Fruit fly (Drosophila melanogaster) whole organism, embryonic: Measurements from ENCODE around the gene OtopLc.
A peak's percentile ranks its signal among the peaks of the same experiment; 100 is the strongest.

ENCODE experiments used
- ATbp ChIP-seq: fragments of 200-800 bp; sonication (Bioruptor generic); optimal IDR thresholded peaks from 2 replicates; lab custom pipeline; 2017; ENCODE audit warnings: missing biosample characterization, mild to moderate bottlenecking, missing genetic modification characterization, missing genetic modification reagents
- Blimp-1 ChIP-seq: fragments of 200-800 bp; sonication (Bioruptor generic); optimal IDR thresholded peaks from 3 replicates; lab custom pipeline; 2018; ENCODE audit warnings: missing biosample characterization, missing genetic modification characterization, mild to moderate bottlenecking, moderate library complexity, missing genetic modification reagents
- Bteb2 ChIP-seq: fragments of 200-800 bp; sonication (Bioruptor generic); optimal IDR thresholded peaks from 2 replicates; lab custom pipeline; 2016; ENCODE audit warnings: missing biosample characterization, missing genetic modification characterization
- CG11504 ChIP-seq: fragments of 200-800 bp; sonication (Bioruptor generic); optimal IDR thresholded peaks from 3 replicates; lab custom pipeline; 2019; ENCODE audit warnings: missing biosample characterization, mild to moderate bottlenecking, missing genetic modification characterization, moderate library complexity
- CG12155 ChIP-seq: fragments of 200-800 bp; sonication (Bioruptor generic); optimal IDR thresholded peaks from 3 replicates; lab custom pipeline; 2016; ENCODE audit warnings: missing biosample characterization, missing genetic modification characterization
- CG12659 ChIP-seq: fragments of 200-800 bp; sonication (Bioruptor generic); optimal IDR thresholded peaks from 3 replicates; lab custom pipeline; 2017; ENCODE audit warnings: mild to moderate bottlenecking, missing biosample characterization, missing genetic modification reagents, missing genetic modification characterization
- CG13894 ChIP-seq: fragments of 200-800 bp; sonication (Bioruptor generic); optimal IDR thresholded peaks from 3 replicates; lab custom pipeline; 2018; ENCODE audit warnings: missing biosample characterization, mild to moderate bottlenecking, missing genetic modification characterization, moderate library complexity
- CG14441 ChIP-seq: fragments of 200-800 bp; sonication (Bioruptor generic); IDR thresholded peaks from 2 replicates; pipeline ENCODE4 v1.3.6; 2022; ENCODE audit warnings: missing biosample characterization, missing genetic modification characterization
- CG15269 ChIP-seq: fragments of 200-800 bp; sonication (Bioruptor generic); optimal IDR thresholded peaks from 2 replicates; lab custom pipeline; 2018; ENCODE audit warnings: missing biosample characterization, mild to moderate bottlenecking, missing genetic modification characterization, moderate library complexity
- CG17328 ChIP-seq: fragments of 200-800 bp; sonication (Bioruptor generic); IDR thresholded peaks from 2 replicates; pipeline ENCODE4 v1.3.6; 2022; ENCODE audit warnings: missing biosample characterization, missing genetic modification characterization
- CG17912 ChIP-seq: fragments of 200-800 bp; sonication (Bioruptor generic); optimal IDR thresholded peaks from 2 replicates; lab custom pipeline; 2018; ENCODE audit warnings: missing biosample characterization, mild to moderate bottlenecking, missing genetic modification characterization
- CG2875 ChIP-seq: fragments of 200-800 bp; sonication (Bioruptor generic); optimal IDR thresholded peaks from 2 replicates; lab custom pipeline; 2017; ENCODE audit warnings: missing biosample characterization, mild to moderate bottlenecking, missing genetic modification characterization, missing genetic modification reagents
- CG3065 ChIP-seq: fragments of 200-800 bp; sonication (Bioruptor generic); optimal IDR thresholded peaks from 2 replicates; lab custom pipeline; 2016; ENCODE audit warnings: missing biosample characterization, missing genetic modification characterization
- CG3163 ChIP-seq: fragments of 200-800 bp; sonication (Bioruptor generic); optimal IDR thresholded peaks from 3 replicates; lab custom pipeline; 2016; ENCODE audit warnings: missing biosample characterization, missing genetic modification characterization
- CG32532 ChIP-seq: fragments of 200-800 bp; sonication (Bioruptor generic); IDR thresholded peaks from 2 replicates; pipeline ENCODE4 v1.3.6; 2022; ENCODE audit warnings: missing biosample characterization, missing genetic modification characterization
- CG6689 ChIP-seq: fragments of 200-800 bp; sonication (Bioruptor generic); IDR thresholded peaks from 2 replicates; pipeline ENCODE4 v1.3.6; 2022; ENCODE audit warnings: missing biosample characterization, missing genetic modification characterization
- CG7556 ChIP-seq: fragments of 200-800 bp; sonication (Bioruptor generic); optimal IDR thresholded peaks from 2 replicates; lab custom pipeline; 2017; ENCODE audit warnings: missing biosample characterization, mild to moderate bottlenecking, missing genetic modification characterization
- CG7745 ChIP-seq: fragments of 200-800 bp; sonication (Bioruptor generic); optimal IDR thresholded peaks from 2 replicates; lab custom pipeline; 2018; ENCODE audit warnings: missing biosample characterization, mild to moderate bottlenecking, missing genetic modification characterization, moderate library complexity
- CG9215 ChIP-seq: fragments of 200-800 bp; sonication (Bioruptor generic); IDR thresholded peaks from 2 replicates; pipeline ENCODE4 v1.3.6; 2022; ENCODE audit warnings: missing biosample characterization, missing genetic modification characterization
- Camta ChIP-seq: fragments of 200-800 bp; sonication (Bioruptor generic); optimal IDR thresholded peaks from 2 replicates; lab custom pipeline; 2016; ENCODE audit warnings: missing biosample characterization, missing genetic modification characterization
- Deaf1 ChIP-seq: fragments of 200-800 bp; optimal IDR thresholded peaks from 3 replicates; lab custom pipeline; 2019; ENCODE audit warnings: missing biosample characterization, mild to moderate bottlenecking, missing genetic modification characterization, moderate library complexity
- Dll ChIP-seq: fragments of 200-800 bp; sonication (Bioruptor generic); IDR thresholded peaks from 4 replicates; pipeline ENCODE4 v1.3.6; 2022; ENCODE audit warnings: missing biosample characterization, missing genetic modification characterization; ENCODE audit not compliant: partially characterized antibody
- Doc2 ChIP-seq: fragments of 200-800 bp; sonication (Bioruptor generic); IDR thresholded peaks from 2 replicates; pipeline ENCODE4 v1.3.6; 2022; ENCODE audit warnings: missing biosample characterization, missing genetic modification characterization
- E2f1 ChIP-seq: fragments of 200-800 bp; sonication (Bioruptor generic); IDR thresholded peaks from 2 replicates; pipeline ENCODE4 v1.3.6; 2022; ENCODE audit warnings: missing biosample characterization, missing genetic modification characterization
- Kr ChIP-seq: fragments of 200-800 bp; sonication (Bioruptor generic); optimal IDR thresholded peaks from 2 replicates; lab custom pipeline; 2017; ENCODE audit warnings: missing biosample characterization, mild to moderate bottlenecking, missing genetic modification characterization
- Lpt ChIP-seq: fragments of >200 bp; optimal IDR thresholded peaks from 2 replicates; lab custom pipeline; 2018; ENCODE audit warnings: missing biosample characterization, missing genetic modification characterization
- Mad ChIP-seq: fragments of 200-800 bp; sonication (Bioruptor generic); optimal IDR thresholded peaks from 2 replicates; lab custom pipeline; 2016; ENCODE audit warnings: missing biosample characterization, missing genetic modification characterization
- Med ChIP-seq: fragments of 200-800 bp; sonication (Bioruptor generic); peaks from one replicate; lab custom pipeline; 2016; ENCODE audit warnings: missing biosample characterization, missing genetic modification characterization, mild to moderate bottlenecking, inconsistent platforms, moderate library complexity
- NK7.1 ChIP-seq: fragments of 200-800 bp; sonication (Bioruptor generic); optimal IDR thresholded peaks from 3 replicates; lab custom pipeline; 2016; ENCODE audit warnings: missing biosample characterization, missing genetic modification characterization
- Oli ChIP-seq: fragments of 200-800 bp; sonication (Bioruptor generic); optimal IDR thresholded peaks from 2 replicates; lab custom pipeline; 2018; ENCODE audit warnings: missing biosample characterization, mild to moderate bottlenecking, missing genetic modification characterization, moderate library complexity
- Side ChIP-seq: fragments of 200-800 bp; sonication (Bioruptor generic); optimal IDR thresholded peaks from 2 replicates; lab custom pipeline; 2016; ENCODE audit warnings: missing biosample characterization, missing genetic modification characterization
- Sin3A ChIP-seq: fragments of >200 bp; optimal IDR thresholded peaks from 2 replicates; lab custom pipeline; 2018
- TFAM ChIP-seq: fragments of 200-800 bp; sonication (Bioruptor generic); optimal IDR thresholded peaks from 2 replicates; lab custom pipeline; 2017; ENCODE audit warnings: missing biosample characterization, missing genetic modification characterization, inconsistent platforms
- ac ChIP-seq: fragments of 200-800 bp; sonication (Bioruptor generic); optimal IDR thresholded peaks from 3 replicates; lab custom pipeline; 2017; ENCODE audit warnings: missing biosample characterization, mild to moderate bottlenecking, missing genetic modification characterization
- ato ChIP-seq: fragments of 200-800 bp; sonication (Bioruptor generic); IDR thresholded peaks from 2 replicates; pipeline ENCODE4 v1.3.6; 2022; ENCODE audit warnings: missing biosample characterization, missing genetic modification characterization; ENCODE audit not compliant: partially characterized antibody
- bowl ChIP-seq: fragments of 200-800 bp; sonication (Bioruptor generic); IDR thresholded peaks from 2 replicates; pipeline ENCODE4 v1.3.6; 2022; ENCODE audit warnings: missing biosample characterization, missing genetic modification characterization
- caup ChIP-seq: fragments of 200-800 bp; sonication (Bioruptor generic); optimal IDR thresholded peaks from 3 replicates; lab custom pipeline; 2017; ENCODE audit warnings: missing biosample characterization, mild to moderate bottlenecking, missing genetic modification characterization, moderate library complexity; ENCODE audit not compliant: severe bottlenecking
- da ChIP-seq: fragments of 200-800 bp; sonication (Bioruptor generic); optimal IDR thresholded peaks from 2 replicates; lab custom pipeline; 2016; ENCODE audit warnings: missing biosample characterization, missing genetic modification characterization
- grau ChIP-seq: fragments of 200-800 bp; optimal IDR thresholded peaks from 3 replicates; lab custom pipeline; 2019; ENCODE audit warnings: missing biosample characterization, mild to moderate bottlenecking, missing genetic modification characterization, moderate library complexity
- grn ChIP-seq: fragments of 200-800 bp; sonication (Bioruptor generic); optimal IDR thresholded peaks from 3 replicates; lab custom pipeline; 2017; ENCODE audit warnings: missing biosample characterization, missing genetic modification characterization
- jigr1 ChIP-seq: fragments of 200-800 bp; sonication (Bioruptor generic); IDR thresholded peaks from 3 replicates; pipeline ENCODE4 v1.3.6; 2022; ENCODE audit warnings: missing biosample characterization, missing genetic modification characterization
- klu ChIP-seq: fragments of 200-800 bp; sonication (Bioruptor generic); IDR thresholded peaks from 2 replicates; pipeline ENCODE4 v1.3.6; 2022; ENCODE audit warnings: missing biosample characterization, missing genetic modification characterization
- org-1 ChIP-seq: fragments of 200-800 bp; sonication (Bioruptor generic); optimal IDR thresholded peaks from 2 replicates; lab custom pipeline; 2017; ENCODE audit warnings: missing biosample characterization, missing genetic modification characterization
- pan ChIP-seq, 4 experiments: fragments of >200 bp in 3 of 4; fragments of 200-800 bp in 1 of 4; sonication (Bioruptor generic) in 1 of 4; optimal IDR thresholded peaks in 3 of 4; IDR thresholded peaks in 1 of 4; 2 replicates each; pipeline versions ENCODE4 v1.3.6 to Lab custom; 2017 to 2022; ENCODE audit warnings: missing biosample characterization in 2 of 4, missing genetic modification characterization in 2 of 4, mixed read lengths in 1 of 4
- pita ChIP-seq: fragments of 200-800 bp; sonication (Bioruptor generic); optimal IDR thresholded peaks from 2 replicates; lab custom pipeline; 2017; ENCODE audit warnings: missing biosample characterization, mild to moderate bottlenecking, missing genetic modification characterization
- sens-2 ChIP-seq: fragments of 200-800 bp; sonication (Bioruptor generic); IDR thresholded peaks from 2 replicates; pipeline ENCODE4 v1.3.6; 2022; ENCODE audit warnings: missing biosample characterization, missing genetic modification characterization
- slbo ChIP-seq: fragments of 200-800 bp; sonication (Bioruptor generic); IDR thresholded peaks from 2 replicates; pipeline ENCODE4 v1.3.6; 2022; ENCODE audit warnings: missing biosample characterization, missing genetic modification characterization
- slp2 ChIP-seq: fragments of 200-800 bp; sonication (Bioruptor generic); optimal IDR thresholded peaks from 2 replicates; lab custom pipeline; 2016; ENCODE audit warnings: missing biosample characterization, missing genetic modification characterization
- tgo ChIP-seq: fragments of 200-800 bp; sonication (Bioruptor generic); IDR thresholded peaks from 3 replicates; pipeline ENCODE4 v1.3.6; 2022; ENCODE audit warnings: missing biosample characterization, missing genetic modification characterization
- twi ChIP-seq: fragments of 200-800 bp; optimal IDR thresholded peaks from 2 replicates; lab custom pipeline; 2019; ENCODE audit warnings: missing biosample characterization, mild to moderate bottlenecking, missing genetic modification characterization, moderate library complexity

The OtopLc gene

dm6 chrX:5648437-5648959 lies 14.2 kb downstream of the OtopLc start, which contains the start of gene OtopLa (continued):
- peak; percentile 88 for TF ChIP-seq CG11504 (tag; lab: Kevin White, UChicago)
- TF ChIP-seq CG32532 (GFP tag; lab: Robert Waterston, UW), result peak; percentile 84
- peak; percentile 86 for TF ChIP-seq ATbp (GFP tag; lab: Kevin White, UChicago)
- TF ChIP-seq CG15269 (tag; lab: Kevin White, UChicago), result peak; percentile 82
- TF ChIP-seq sens-2 (GFP tag; lab: Robert Waterston, UW), result peak; percentile 82
- TF ChIP-seq Blimp-1 (GFP tag; lab: Kevin White, UChicago), result peak; percentile 85
- peak; percentile 54 for TF ChIP-seq CG13894 (tag; lab: Kevin White, UChicago)
- peak; percentile 78 for TF ChIP-seq CG12659 (GFP tag; lab: Kevin White, UChicago)
- TF ChIP-seq grn, result no peak
- peak; percentile 77 for TF ChIP-seq grau
- no peak for TF ChIP-seq Kr (GFP tag; lab: Kevin White, UChicago)
- TF ChIP-seq Oli (tag; lab: Kevin White, UChicago), result peak; percentile 85
- peak; percentile 85 for TF ChIP-seq Camta (GFP tag; lab: Kevin White, UChicago)
- peak; percentile 65 for TF ChIP-seq klu (GFP tag; lab: Robert Waterston, UW)
- peak; percentile 34 for TF ChIP-seq CG3065
- TF ChIP-seq Med, result peak; percentile 97
- TF ChIP-seq CG17328 (GFP tag; lab: Robert Waterston, UW), result peak; percentile 91
- TF ChIP-seq ato, result no peak
- peak; percentile 55 for TF ChIP-seq Mad (GFP tag; lab: Kevin White, UChicago)
- no peak for TF ChIP-seq Lpt
- TF ChIP-seq CG7745 (tag; lab: Kevin White, UChicago), result no peak
- peak; percentile 72 for TF ChIP-seq slp2 (GFP tag; lab: Kevin White, UChicago)
- peak; percentile 84 for TF ChIP-seq tgo
- no peak for TF ChIP-seq pita
- TF ChIP-seq CG6689, result peak; percentile 89
- peak; percentile 77 for TF ChIP-seq E2f1
- peak; percentile 61 for TF ChIP-seq CG3163
- TF ChIP-seq CG17912 (GFP tag; lab: Kevin White, UChicago), result no peak
- no peak for TF ChIP-seq twi (tag; lab: Kevin White, UChicago)
- no peak for TF ChIP-seq Doc2
- TF ChIP-seq org-1 (GFP tag; lab: Kevin White, UChicago), result peak; percentile 83
- peak; percentile 78 for TF ChIP-seq Side
- TF ChIP-seq da (GFP tag; lab: Kevin White, UChicago), result peak; percentile 43
- TF ChIP-seq NK7.1, result peak; percentile 74
- no peak for TF ChIP-seq Dll (GFP tag; lab: Robert Waterston, UW)
- 0 out of 3 replicates have a peak, but pooled peaks have one; percentile 45 for TF ChIP-seq jigr1 (GFP tag; lab: Robert Waterston, UW)
- peak; percentile 86 for TF ChIP-seq CG7556 (GFP tag; lab: Kevin White, UChicago)
- peak; percentile 57 for TF ChIP-seq Bteb2
- TF ChIP-seq pan (optimal IDR thresholded peaks at IDR 0.05; lab: Kevin White, UChicago), result no peak
- TF ChIP-seq pan (GFP tag; optimal IDR thresholded peaks at IDR 0.05 in 1 of 2, IDR thresholded peaks at IDR 0.05 in 1 of 2), result peak in 1 of 2 experiments; percentile 87
- TF ChIP-seq CG2875 (GFP tag; lab: Kevin White, UChicago), result peak; percentile 84
- TF ChIP-seq CG12155 (GFP tag; lab: Kevin White, UChicago), result peak; percentile 62
- peak; percentile 32 for TF ChIP-seq TFAM (GFP tag; lab: Kevin White, UChicago)
- TF ChIP-seq bowl (GFP tag; lab: Robert Waterston, UW), result peak; percentile 77
- TF ChIP-seq caup, result peak; percentile 78
- peak; percentile 80 for TF ChIP-seq CG14441 (GFP tag; lab: Robert Waterston, UW)
- peak; percentile 68 for TF ChIP-seq CG9215 (GFP tag; lab: Robert Waterston, UW)
- TF ChIP-seq Sin3A, result no peak
- TF ChIP-seq slbo (GFP tag; lab: Robert Waterston, UW), result peak; percentile 86
- peak; percentile 54 for TF ChIP-seq Deaf1 (tag; lab: Kevin White, UChicago)
- TF ChIP-seq ac (GFP tag; lab: Kevin White, UChicago), result peak; percentile 15
